Worm (Caenorhabditis elegans) whole organism, late embryonic: ENCODE results near the gene srj-11.

Experiments used
- F13H6.1 ChIP-seq: sonication (generic microtip); optimal IDR thresholded peaks from 2 replicates; lab custom pipeline; 2016; ENCODE audit warnings: missing genetic modification characterization, missing compliant biosample characterization
- K02D7.2 ChIP-seq: sonication (generic microtip); optimal IDR thresholded peaks from 2 replicates; lab custom pipeline; 2017; ENCODE audit warnings: mild to moderate bottlenecking, missing genetic modification characterization, missing compliant biosample characterization
- K09A11.1 ChIP-seq: sonication (generic microtip); optimal IDR thresholded peaks from 2 replicates; lab custom pipeline; 2017; ENCODE audit warnings: antibody characterized with exemption, mild to moderate bottlenecking, missing genetic modification characterization, missing compliant biosample characterization; ENCODE audit not compliant: insufficient read depth
- T23F11.4 ChIP-seq: fragments of 200-800 bp; sonication (Bioruptor generic); optimal IDR thresholded peaks from 2 replicates; lab custom pipeline; 2018; ENCODE audit warnings: mild to moderate bottlenecking, missing genetic modification characterization, missing compliant biosample characterization
- ceh-14 ChIP-seq: sonication (generic microtip); optimal IDR thresholded peaks from 2 replicates; lab custom pipeline; 2016; ENCODE audit warnings: missing genotype, missing genetic modification characterization, missing compliant biosample characterization
- ceh-18 ChIP-seq: sonication (generic microtip); optimal IDR thresholded peaks from 2 replicates; lab custom pipeline; 2016; ENCODE audit warnings: missing genetic modification characterization, missing compliant biosample characterization
- ceh-22 ChIP-seq: sonication (generic microtip); optimal IDR thresholded peaks from 2 replicates; lab custom pipeline; 2017; ENCODE audit warnings: missing biosample characterization, missing genetic modification characterization
- ceh-24 ChIP-seq: sonication (generic microtip); optimal IDR thresholded peaks from 2 replicates; lab custom pipeline; 2016; ENCODE audit warnings: mild to moderate bottlenecking, missing genetic modification characterization, missing compliant biosample characterization
- ceh-9 ChIP-seq: sonication (generic microtip); optimal IDR thresholded peaks from 2 replicates; lab custom pipeline; 2016; ENCODE audit warnings: mild to moderate bottlenecking, missing genetic modification characterization, inconsistent platforms, missing compliant biosample characterization
- che-1 ChIP-seq: sonication (generic microtip); optimal IDR thresholded peaks from 2 replicates; lab custom pipeline; 2016; ENCODE audit warnings: mild to moderate bottlenecking, missing genetic modification characterization, missing compliant biosample characterization
- dve-1 ChIP-seq: sonication (generic microtip); optimal IDR thresholded peaks from 2 replicates; lab custom pipeline; 2017; ENCODE audit warnings: antibody characterized with exemption, mild to moderate bottlenecking, missing genetic modification characterization, missing compliant biosample characterization
- ets-4 ChIP-seq: sonication (generic microtip); optimal IDR thresholded peaks from 2 replicates; lab custom pipeline; 2016; ENCODE audit warnings: missing genetic modification characterization, missing compliant biosample characterization
- fkh-10 ChIP-seq: fragments of 150-350 bp; optimal IDR thresholded peaks from 2 replicates; lab custom pipeline; 2014; ENCODE audit warnings: missing biosample characterization, missing genetic modification reagents, missing genetic modification characterization
- fkh-6 ChIP-seq: sonication (generic microtip); optimal IDR thresholded peaks from 2 replicates; lab custom pipeline; 2016; ENCODE audit warnings: missing genetic modification characterization, missing compliant biosample characterization
- hlh-30 ChIP-seq: sonication (generic microtip); optimal IDR thresholded peaks from 2 replicates; lab custom pipeline; 2017; ENCODE audit warnings: antibody characterized with exemption, missing genetic modification characterization, missing compliant biosample characterization; ENCODE audit not compliant: insufficient read depth
- hlh-8 ChIP-seq: sonication (generic microtip); optimal IDR thresholded peaks from 2 replicates; lab custom pipeline; 2016; ENCODE audit warnings: missing genotype, missing genetic modification characterization, missing compliant biosample characterization
- lin-11 ChIP-seq: fragments of 200-800 bp; sonication (Bioruptor generic); optimal IDR thresholded peaks from 2 replicates; lab custom pipeline; 2018; ENCODE audit warnings: mild to moderate bottlenecking, missing genetic modification characterization, missing compliant biosample characterization
- madf-2 ChIP-seq: sonication (generic microtip); optimal IDR thresholded peaks from 2 replicates; lab custom pipeline; 2017; ENCODE audit warnings: missing genetic modification characterization, missing compliant biosample characterization
- mec-3 ChIP-seq: sonication (generic microtip); optimal IDR thresholded peaks from 2 replicates; lab custom pipeline; 2016; ENCODE audit warnings: borderline replicate concordance, missing genetic modification characterization, missing compliant biosample characterization
- nhr-11 ChIP-seq: fragments of 150-350 bp; optimal IDR thresholded peaks from 2 replicates; lab custom pipeline; 2014; ENCODE audit warnings: missing biosample characterization, missing genetic modification characterization
- npax-4 ChIP-seq: sonication (generic microtip); optimal IDR thresholded peaks from 2 replicates; lab custom pipeline; 2016; ENCODE audit warnings: missing genetic modification characterization, missing compliant biosample characterization
- odd-2 ChIP-seq: sonication (generic microtip); optimal IDR thresholded peaks from 2 replicates; lab custom pipeline; 2017; ENCODE audit warnings: antibody characterized with exemption, mild to moderate bottlenecking, missing genetic modification characterization, missing compliant biosample characterization
- pag-3 ChIP-seq: sonication (generic microtip); optimal IDR thresholded peaks from 2 replicates; lab custom pipeline; 2016; ENCODE audit warnings: missing compliant biosample characterization, missing genetic modification characterization, borderline replicate concordance
- pat-9 ChIP-seq: fragments of 200-800 bp; sonication (Bioruptor generic); optimal IDR thresholded peaks from 2 replicates; lab custom pipeline; 2018; ENCODE audit warnings: mild to moderate bottlenecking, missing genetic modification characterization, moderate library complexity, missing compliant biosample characterization
- pax-1 ChIP-seq: fragments of 150-350 bp; optimal IDR thresholded peaks from 2 replicates; lab custom pipeline; 2014; ENCODE audit warnings: missing biosample characterization, missing genetic modification characterization
- pha-2 ChIP-seq: sonication (generic microtip); optimal IDR thresholded peaks from 2 replicates; lab custom pipeline; 2017; ENCODE audit warnings: mild to moderate bottlenecking, missing genetic modification characterization, missing compliant biosample characterization
- pha-4 ChIP-seq: fragments of 150-350 bp; optimal IDR thresholded peaks from 2 replicates; lab custom pipeline; 2018; ENCODE audit warnings: missing biosample characterization, missing genetic modification reagents, missing genetic modification characterization
- pqm-1 ChIP-seq: sonication (generic microtip); optimal IDR thresholded peaks from 2 replicates; lab custom pipeline; 2016; ENCODE audit warnings: missing genetic modification characterization, missing compliant biosample characterization
- pros-1 ChIP-seq: fragments of 150-350 bp; optimal IDR thresholded peaks from 2 replicates; lab custom pipeline; 2014; ENCODE audit warnings: missing biosample characterization, missing genetic modification reagents, missing genetic modification characterization
- sdc-2 ChIP-seq: sonication (generic microtip); optimal IDR thresholded peaks from 2 replicates; lab custom pipeline; 2016; ENCODE audit warnings: missing genotype, missing genetic modification characterization, missing compliant biosample characterization
- syd-9 ChIP-seq: sonication (generic microtip); optimal IDR thresholded peaks from 2 replicates; lab custom pipeline; 2016; ENCODE audit warnings: mild to moderate bottlenecking, missing genetic modification characterization, moderate library complexity, missing compliant biosample characterization
- tbx-2 ChIP-seq: sonication (generic microtip); optimal IDR thresholded peaks from 2 replicates; lab custom pipeline; 2016; ENCODE audit warnings: missing genetic modification characterization, missing compliant biosample characterization
- unc-3 ChIP-seq, 2 experiments: fragments of 200-800 bp in 1 of 2; sonication (Bioruptor generic) in 1 of 2; sonication (generic microtip) in 1 of 2; conservative IDR thresholded peaks in 1 of 2; optimal IDR thresholded peaks in 1 of 2; 2 replicates each; pipeline versions ENCODE4 v1.3.6 to Lab custom; 2016 to 2022; ENCODE audit warnings: missing compliant biosample characterization in 2 of 2, missing genetic modification characterization in 2 of 2, missing genetic modification reagents in 1 of 2
- unc-86 ChIP-seq: sonication (generic microtip); optimal IDR thresholded peaks from 2 replicates; lab custom pipeline; 2016; ENCODE audit warnings: missing genetic modification characterization, missing compliant biosample characterization
- zip-5 ChIP-seq: sonication (generic microtip); optimal IDR thresholded peaks from 2 replicates; lab custom pipeline; 2016; ENCODE audit warnings: missing genetic modification characterization, missing compliant biosample characterization
- ztf-16 ChIP-seq: sonication (generic microtip); optimal IDR thresholded peaks from 2 replicates; lab custom pipeline; 2017; ENCODE audit warnings: missing genetic modification characterization, missing compliant biosample characterization

The srj-11 gene

ce11 chrV:3256051-3256450 lies 14.8 kb downstream of the srj-11 start, which contains the start of gene srt-63:
Gene srt-63 (minus strand): TSS chrV:3256151.
- TF ChIP-seq odd-2 (tag; lab: Kevin White, UChicago): no peak
- no peak for TF ChIP-seq pag-3 (tag; lab: Kevin White, UChicago)
- no peak for TF ChIP-seq tbx-2
- no peak for TF ChIP-seq F13H6.1 (tag; lab: Kevin White, UChicago)
- no peak for TF ChIP-seq pat-9
- no peak for TF ChIP-seq ceh-14 (tag; lab: Kevin White, UChicago)
- TF ChIP-seq pha-4 (tag; lab: Kevin White, UChicago): no peak
- TF ChIP-seq ceh-9 (tag; lab: Kevin White, UChicago): no peak
- TF ChIP-seq ceh-24: no peak

DNA sequence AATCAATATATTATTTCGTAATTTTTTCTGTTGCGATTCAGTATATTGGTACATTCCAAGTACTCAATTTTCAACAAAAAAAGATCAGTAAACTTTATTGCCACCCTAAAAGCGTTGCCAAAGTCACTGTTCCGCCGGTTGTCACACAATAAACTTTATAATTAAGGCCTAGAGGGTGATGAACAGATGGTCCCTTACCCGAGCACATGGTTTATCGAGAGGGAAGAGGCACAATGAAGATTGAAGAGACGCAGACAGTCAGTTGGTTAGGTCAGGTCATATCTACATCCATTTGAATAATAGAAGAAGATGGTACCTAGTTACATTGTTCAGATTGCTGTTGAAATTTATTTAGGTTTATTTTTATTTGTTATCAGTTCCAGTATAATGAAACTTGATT lies 15.6 kb downstream of the srj-11 start:
- TF ChIP-seq che-1 (tag; lab: Kevin White, UChicago) (no peak), syd-9 (tag; lab: Kevin White, UChicago) (no peak), hlh-30 (tag; lab: Kevin White, UChicago) (peak; percentile 37), hlh-8 (tag; lab: Kevin White, UChicago) (peak; percentile 30), pha-2 (tag; lab: Kevin White, UChicago) (no peak)
- TF ChIP-seq, all 69 proteins: peak for 2

ce11 chrV:3257277-3257676 lies 16.1 kb downstream of the srj-11 start, which contains the start of gene T28A11.22:
Gene T28A11.22 (plus strand): TSS chrV:3257577.
- TF ChIP-seq dve-1 (no peak), ztf-16 (tag; lab: Kevin White, UChicago) (no peak), K09A11.1 (tag; lab: Kevin White, UChicago) (no peak), ceh-18 (tag; lab: Kevin White, UChicago) (no peak), sdc-2 (tag; lab: Kevin White, UChicago) (no peak), pqm-1 (tag; lab: Kevin White, UChicago) (no peak), mec-3 (no peak)

DNA sequence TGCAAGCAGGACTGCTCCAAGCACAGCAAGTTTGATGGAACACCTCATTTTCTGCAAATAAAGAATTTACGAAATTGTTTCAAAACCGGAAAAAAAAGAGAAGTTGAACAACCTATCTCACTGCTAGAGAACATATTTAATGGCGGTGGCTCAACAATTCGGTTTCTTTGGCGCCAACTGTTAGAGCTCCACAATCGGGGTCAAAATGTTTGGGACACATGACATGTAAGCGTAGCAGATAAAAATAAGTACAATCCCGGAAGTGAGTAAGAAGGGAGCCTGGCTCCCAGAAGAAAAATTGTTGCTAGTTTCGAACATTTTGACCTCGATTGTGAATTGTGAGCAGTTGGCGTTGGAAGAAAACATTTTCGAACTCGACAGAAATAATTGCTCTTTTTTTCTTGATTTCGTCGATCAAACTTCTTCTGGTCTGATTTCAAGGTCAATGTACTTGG lies 18.0 kb downstream of the srj-11 start, which contains the start of gene T28A11.16:
Gene T28A11.16, minus strand, starts transcription at position 51 of the 455 bp plus-strand sequence.
- no peak for TF ChIP-seq T23F11.4 (GFP tag; lab: Kevin White, UChicago)
- TF ChIP-seq pros-1 (tag; lab: Kevin White, UChicago): no peak
- TF ChIP-seq syd-9 (tag; lab: Kevin White, UChicago): no peak
- TF ChIP-seq hlh-30 (tag; lab: Kevin White, UChicago): no peak
- no peak for TF ChIP-seq npax-4 (tag; lab: Kevin White, UChicago)
- TF ChIP-seq unc-3 (GFP tag; conservative IDR thresholded peaks at IDR 0.05; lab: Robert Waterston, UW): no peak
- TF ChIP-seq unc-3 (tag; optimal IDR thresholded peaks at IDR 0.05; lab: Kevin White, UChicago): no peak
- TF ChIP-seq, all 69 proteins: peak for 0

ce11 chrV:3260075-3260474 lies 18.9 kb downstream of the srj-11 start, which contains the start of gene srbc-5:
Gene srbc-5 (plus strand): TSS chrV:3260375.
- TF ChIP-seq pqm-1 (tag; lab: Kevin White, UChicago) (no peak), pax-1 (tag; lab: Kevin White, UChicago) (no peak), pha-2 (tag; lab: Kevin White, UChicago) (no peak), ets-4 (no peak), fkh-6 (no peak), ceh-22 (tag; lab: Kevin White, UChicago) (no peak), syd-9 (tag; lab: Kevin White, UChicago) (no peak), mec-3 (no peak), F13H6.1 (tag; lab: Kevin White, UChicago) (no peak), K02D7.2 (tag; lab: Kevin White, UChicago) (no peak), lin-11 (tag; lab: Kevin White, UChicago) (no peak), hlh-30 (tag; lab: Kevin White, UChicago) (no peak), unc-86 (tag; lab: Kevin White, UChicago) (no peak), madf-2 (tag; lab: Kevin White, UChicago) (no peak), sdc-2 (tag; lab: Kevin White, UChicago) (no peak), zip-5 (tag; lab: Kevin White, UChicago) (no peak), T23F11.4 (GFP tag; lab: Kevin White, UChicago) (no peak), nhr-11 (no peak), fkh-10 (GFP tag; lab: Kevin White, UChicago) (no peak)
